Worm (Caenorhabditis elegans) whole organism, late embryonic: ENCODE measurements around the gene F36F12.3.

Source experiments
- K02D7.2 ChIP-seq: sonication (generic microtip); optimal IDR thresholded peaks from 2 replicates; lab custom pipeline; 2017; ENCODE audit warnings: mild to moderate bottlenecking, missing genetic modification characterization, missing compliant biosample characterization
- ama-1 ChIP-seq: fragments of 150-350 bp; optimal IDR thresholded peaks from 2 replicates; lab custom pipeline; 2014
- ceh-48 ChIP-seq: sonication (generic microtip); optimal IDR thresholded peaks from 2 replicates; lab custom pipeline; 2016; ENCODE audit warnings: missing genetic modification characterization, inconsistent platforms, missing compliant biosample characterization
- dmd-4 ChIP-seq: sonication (generic microtip); optimal IDR thresholded peaks from 2 replicates; lab custom pipeline; 2016; ENCODE audit warnings: borderline replicate concordance, missing genetic modification characterization, missing compliant biosample characterization
- dve-1 ChIP-seq: sonication (generic microtip); optimal IDR thresholded peaks from 2 replicates; lab custom pipeline; 2017; ENCODE audit warnings: antibody characterized with exemption, mild to moderate bottlenecking, missing genetic modification characterization, missing compliant biosample characterization
- elt-2 ChIP-seq: sonication (generic microtip); optimal IDR thresholded peaks from 2 replicates; lab custom pipeline; 2016; ENCODE audit warnings: missing genetic modification reagents, missing genetic modification characterization, missing compliant biosample characterization
- elt-4 ChIP-seq: sonication (generic microtip); optimal IDR thresholded peaks from 2 replicates; lab custom pipeline; 2016; ENCODE audit warnings: missing genetic modification characterization, missing compliant biosample characterization
- odd-2 ChIP-seq: sonication (generic microtip); optimal IDR thresholded peaks from 2 replicates; lab custom pipeline; 2017; ENCODE audit warnings: antibody characterized with exemption, mild to moderate bottlenecking, missing genetic modification characterization, missing compliant biosample characterization
- pat-9 ChIP-seq: fragments of 200-800 bp; sonication (Bioruptor generic); optimal IDR thresholded peaks from 2 replicates; lab custom pipeline; 2018; ENCODE audit warnings: mild to moderate bottlenecking, missing genetic modification characterization, moderate library complexity, missing compliant biosample characterization
- pax-1 ChIP-seq: fragments of 150-350 bp; optimal IDR thresholded peaks from 2 replicates; lab custom pipeline; 2014; ENCODE audit warnings: missing biosample characterization, missing genetic modification characterization
- sdc-2 ChIP-seq: sonication (generic microtip); optimal IDR thresholded peaks from 2 replicates; lab custom pipeline; 2016; ENCODE audit warnings: missing genotype, missing genetic modification characterization, missing compliant biosample characterization
- unc-86 ChIP-seq: sonication (generic microtip); optimal IDR thresholded peaks from 2 replicates; lab custom pipeline; 2016; ENCODE audit warnings: missing genetic modification characterization, missing compliant biosample characterization

- no peak for TF ChIP-seq ceh-48
- no peak for TF ChIP-seq ama-1 (lab: Kevin White, UChicago)
- TF ChIP-seq pax-1 (tag; lab: Kevin White, UChicago), result no peak
- no peak for TF ChIP-seq K02D7.2 (tag; lab: Kevin White, UChicago)
- no peak for TF ChIP-seq sdc-2 (tag; lab: Kevin White, UChicago)
- TF ChIP-seq pat-9 (tag; lab: Kevin White, UChicago), result no peak
- no peak for TF ChIP-seq dve-1
- TF ChIP-seq unc-86 (tag; lab: Kevin White, UChicago), result no peak
- no peak for TF ChIP-seq odd-2 (tag; lab: Kevin White, UChicago)
- no peak for TF ChIP-seq elt-2
- TF ChIP-seq dmd-4 (tag; lab: Kevin White, UChicago), result no peak
- TF ChIP-seq elt-4 (tag; lab: Kevin White, UChicago), result no peak
Measured at ce11 chrV:2118574-2118973, 33.0 kb downstream of the F36F12.3 start, which contains the start of gene bgnt-1.2.
